Fruit fly (Drosophila melanogaster): ENCODE data around the gene sicily.

DNA sequence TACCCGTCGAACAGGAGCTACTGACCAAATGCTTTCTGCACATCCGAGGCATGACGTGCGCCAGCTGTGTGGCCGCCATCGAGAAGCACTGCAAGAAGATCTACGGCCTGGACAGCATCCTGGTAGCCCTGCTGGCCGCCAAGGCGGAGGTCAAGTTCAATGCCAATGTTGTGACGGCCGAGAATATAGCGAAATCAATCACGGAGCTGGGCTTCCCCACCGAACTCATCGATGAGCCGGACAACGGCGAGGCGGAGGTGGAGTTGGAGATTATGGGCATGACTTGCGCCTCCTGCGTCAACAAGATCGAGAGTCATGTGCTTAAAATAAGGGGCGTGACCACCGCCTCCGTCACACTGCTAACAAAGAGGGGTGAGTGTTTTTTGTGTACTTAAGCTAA lies 35.6 kb upstream of the sicily start:
- TF ChIP-seq CG6163 (GFP tag; IDR thresholded peaks at IDR 0.05) = no peak
- TF ChIP-seq Hr39 (GFP tag; optimal IDR thresholded peaks at IDR 0.05) = no peak
- no peak for TF ChIP-seq CG16779 (tag; optimal IDR thresholded peaks at IDR 0.05)
- TF ChIP-seq Gug (GFP tag; IDR thresholded peaks at IDR 0.05) = no peak
- TF ChIP-seq Sox102F (GFP tag; optimal IDR thresholded peaks at IDR 0.05) = no peak
- TF ChIP-seq eg (GFP tag; IDR thresholded peaks at IDR 0.05) = no peak
- TF ChIP-seq achi (GFP tag; optimal IDR thresholded peaks at IDR 0.05) = no peak
- no peak for TF ChIP-seq OdsH (GFP tag; optimal IDR thresholded peaks at IDR 0.05)
- TF ChIP-seq CG6276 (GFP tag; optimal IDR thresholded peaks at IDR 0.05) = no peak
- TF ChIP-seq fd59A (GFP tag; optimal IDR thresholded peaks at IDR 0.05) = no peak
- no peak for TF ChIP-seq Ets96B (tag; optimal IDR thresholded peaks at IDR 0.05)
- no peak for TF ChIP-seq pdm3 (GFP tag; optimal IDR thresholded peaks at IDR 0.05)
- no peak for TF ChIP-seq dac (GFP tag; optimal IDR thresholded peaks at IDR 0.05)
- TF ChIP-seq vri (GFP tag; optimal IDR thresholded peaks at IDR 0.05) = no peak
